Fruit fly (Drosophila melanogaster): ENCODE data around the gene Arr2.

Arr2 gene

dm6 chr3L:8603880-8604692, 44.6 kb downstream of the Arr2 start, which contains the start of the genes CG5989 and CG6282 (continued):
- TF ChIP-seq nom (GFP tag; optimal IDR thresholded peaks at IDR 0.05), result no peak
- TF ChIP-seq Side (GFP tag; optimal IDR thresholded peaks at IDR 0.05), result no peak
- TF ChIP-seq ac (GFP tag; optimal IDR thresholded peaks at IDR 0.05), result no peak
- no peak for TF ChIP-seq Dad (GFP tag; optimal IDR thresholded peaks at IDR 0.05)
- peak; percentile 8 for TF ChIP-seq Six4 (GFP tag; optimal IDR thresholded peaks at IDR 0.05)
- TF ChIP-seq dpn (GFP tag; optimal IDR thresholded peaks at IDR 0.05), result no peak
- peak; percentile 17; the same call in 1 of the 2 replicates for TF ChIP-seq Ada2b (GFP tag; IDR thresholded peaks at IDR 0.05)
- TF ChIP-seq Adf1 (GFP tag; IDR thresholded peaks at IDR 0.05), result 0 out of 2 replicates have a peak, but pooled peaks have one; percentile 39
- no peak for TF ChIP-seq CG13123 (GFP tag; optimal IDR thresholded peaks at IDR 0.05)
- TF ChIP-seq CG11247 (GFP tag; IDR thresholded peaks at IDR 0.05), result no peak
- peak; percentile 55 for TF ChIP-seq knrl (GFP tag; IDR thresholded peaks at IDR 0.05; ENCODE audit: partially characterized antibody)
- peak; percentile 48 for TF ChIP-seq dm (GFP tag; optimal IDR thresholded peaks at IDR 0.05)
- peak; percentile 71 for TF ChIP-seq slbo (GFP tag; IDR thresholded peaks at IDR 0.05)
- TF ChIP-seq CG15601 (tag; optimal IDR thresholded peaks at IDR 0.05), result peak; percentile 36
- TF ChIP-seq Pdp1 (GFP tag; optimal IDR thresholded peaks at IDR 0.05), result peak; percentile 4 to 75
- TF ChIP-seq Mrtf (GFP tag; IDR thresholded peaks at IDR 0.05), result no peak
- TF ChIP-seq Hr39 (optimal IDR thresholded peaks at IDR 0.05), result no peak
- TF ChIP-seq CG3847 (GFP tag; IDR thresholded peaks at IDR 0.05), result 0 out of 2 replicates have a peak, but pooled peaks have one; percentile 26
- peak; percentile 53; the same call in 1 of the 3 replicates for TF ChIP-seq otp (GFP tag; IDR thresholded peaks at IDR 0.05)
- TF ChIP-seq unc-4 (GFP tag; IDR thresholded peaks at IDR 0.05; ENCODE audit: partially characterized antibody), result peak; percentile 61
- TF ChIP-seq CG3838 (GFP tag; optimal IDR thresholded peaks at IDR 0.05), result no peak
- peak; percentile 12 for TF ChIP-seq NfI (GFP tag; optimal IDR thresholded peaks at IDR 0.05)
- peak; percentile 98 for TF ChIP-seq CG2116 (GFP tag; optimal IDR thresholded peaks at IDR 0.05)
- peak; percentile 52; the same call in 2 of the 3 replicates for TF ChIP-seq CG34224 (GFP tag; IDR thresholded peaks at IDR 0.05; ENCODE audit: partially characterized antibody)
- TF ChIP-seq CG4360 (GFP tag; IDR thresholded peaks at IDR 0.05), result no peak
- TF ChIP-seq scrt (GFP tag; optimal IDR thresholded peaks at IDR 0.05), result no peak
- peak; percentile 13 for TF ChIP-seq org-1 (GFP tag; optimal IDR thresholded peaks at IDR 0.05)
- peak; percentile 33 for TF ChIP-seq CG13775 (GFP tag; optimal IDR thresholded peaks at IDR 0.05)
- peak; percentile 34 for TF ChIP-seq onecut (GFP tag; IDR thresholded peaks at IDR 0.05)
- peak; percentile 36 for TF ChIP-seq Hr3 (GFP tag; optimal IDR thresholded peaks at IDR 0.05)
- no peak for TF ChIP-seq CG4730 (GFP tag; IDR thresholded peaks at IDR 0.05)
- TF ChIP-seq CG2199 (GFP tag; IDR thresholded peaks at IDR 0.05), result no peak
- no peak for TF ChIP-seq mam (GFP tag; optimal IDR thresholded peaks at IDR 0.05)
- no peak for TF ChIP-seq rib (GFP tag; IDR thresholded peaks at IDR 0.05)
- peak; percentile 45 for TF ChIP-seq CG12219 (GFP tag; optimal IDR thresholded peaks at IDR 0.05)
- peak; percentile 89 to 98 for TF ChIP-seq crp (GFP tag; optimal IDR thresholded peaks at IDR 0.05)
- TF ChIP-seq bsh (GFP tag; optimal IDR thresholded peaks at IDR 0.05), result peak in 1 of 2 experiments; percentile 56
- peak; percentile 13 for TF ChIP-seq CG6683 (GFP tag; optimal IDR thresholded peaks at IDR 0.05)
- no peak for TF ChIP-seq CG13894 (tag; optimal IDR thresholded peaks at IDR 0.05)
- no peak for TF ChIP-seq tgo (GFP tag; IDR thresholded peaks at IDR 0.05)
- TF ChIP-seq sens (GFP tag), result peak; percentile 90
- TF ChIP-seq CG6813 (GFP tag; optimal IDR thresholded peaks at IDR 0.05), result no peak
- TF ChIP-seq CG17361 (GFP tag; IDR thresholded peaks at IDR 0.05), result peak; percentile 36; the same call in 2 of the 3 replicates
- no peak for TF ChIP-seq toy (GFP tag; IDR thresholded peaks at IDR 0.05)
- peak; percentile 61 for TF ChIP-seq CG11504 (tag; optimal IDR thresholded peaks at IDR 0.05)
- TF ChIP-seq CG15479 (GFP tag; optimal IDR thresholded peaks at IDR 0.05), result no peak
- TF ChIP-seq sna (GFP tag; IDR thresholded peaks at IDR 0.05; ENCODE audit: partially characterized antibody), result no peak; the same call in 1 of the 2 replicates
- TF ChIP-seq CG17912 (GFP tag; optimal IDR thresholded peaks at IDR 0.05), result no peak
- TF ChIP-seq Nf-YB (GFP tag; optimal IDR thresholded peaks at IDR 0.05), result peak; percentile 31

Measured in whole organism, embryonic.